Fruit fly (Drosophila melanogaster): Measurements from ENCODE around the gene Mlc1.

DNA sequence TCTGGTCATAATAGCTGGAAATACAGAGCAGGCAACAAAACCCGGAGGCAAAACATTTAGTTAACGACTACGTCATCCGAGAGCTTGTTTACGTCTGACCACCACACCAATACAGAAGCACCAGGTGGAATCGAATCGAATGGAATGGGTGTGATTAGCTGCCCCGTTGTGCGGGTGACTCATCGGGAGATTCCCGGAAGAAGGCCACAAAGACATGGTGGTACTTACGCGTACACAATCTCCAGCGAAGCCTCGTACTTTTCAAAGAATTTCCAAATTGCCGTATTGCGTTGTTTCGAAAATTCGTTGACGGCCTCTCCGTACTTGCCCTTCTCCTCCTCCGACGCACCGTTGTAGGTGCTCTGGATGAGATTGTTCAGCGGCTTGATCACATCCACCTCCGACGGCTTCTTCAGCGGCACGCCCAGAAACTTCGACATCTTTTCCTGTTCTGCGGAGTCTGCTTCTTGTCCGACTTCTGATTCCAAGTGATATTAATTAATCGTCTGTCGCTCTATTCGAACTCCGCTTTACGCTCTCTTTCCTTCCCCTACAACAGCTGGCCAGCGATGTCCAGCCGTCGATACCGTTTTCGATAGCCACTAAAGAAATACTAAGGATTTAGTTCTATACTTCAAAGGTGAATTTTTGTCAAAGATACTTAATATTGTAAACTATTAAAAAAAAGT is 39.7 kb upstream of the Mlc1 start, which contains the start of gene ALiX:
- no peak for TF ChIP-seq CG8478 (optimal IDR thresholded peaks at IDR 0.05)
- TF ChIP-seq CTCF (optimal IDR thresholded peaks at IDR 0.05): no peak
